Fruit fly (Drosophila melanogaster) whole organism, pupa: Measurements from ENCODE around the gene Pex12.
A peak's percentile ranks its signal among the peaks of the same experiment; 100 is the strongest.

ENCODE experiments used
- CG12605 ChIP-seq: fragments of 200-800 bp; sonication (Bioruptor generic); IDR thresholded peaks from 2 replicates; pipeline ENCODE4 v1.3.6; 2022; ENCODE audit warnings: missing biosample characterization, missing genetic modification characterization
- CG14655 ChIP-seq: fragments of 200-800 bp; sonication (Bioruptor generic); optimal IDR thresholded peaks from 3 replicates; lab custom pipeline; 2017; ENCODE audit warnings: mild to moderate bottlenecking, missing biosample characterization, missing genetic modification reagents, missing genetic modification characterization
- CG32121 ChIP-seq: fragments of 200-800 bp; sonication (Bioruptor generic); IDR thresholded peaks from 2 replicates; pipeline ENCODE4 v1.3.6; 2022; ENCODE audit warnings: missing biosample characterization, missing genetic modification characterization
- CG4496 ChIP-seq: fragments of 200-800 bp; sonication (Bioruptor generic); IDR thresholded peaks from 3 replicates; pipeline ENCODE4 v1.3.6; 2022; ENCODE audit warnings: missing biosample characterization, missing genetic modification characterization
- CG8159 ChIP-seq: fragments of 200-800 bp; sonication (Bioruptor generic); optimal IDR thresholded peaks from 3 replicates; lab custom pipeline; 2018; ENCODE audit warnings: missing biosample characterization, mild to moderate bottlenecking, missing genetic modification characterization, moderate library complexity
- D1 ChIP-seq: fragments of 200-800 bp; sonication (Bioruptor generic); optimal IDR thresholded peaks from 2 replicates; lab custom pipeline; 2018; ENCODE audit warnings: missing biosample characterization, mild to moderate bottlenecking, missing genetic modification characterization, moderate library complexity
- EcR ChIP-seq: fragments of 200-800 bp; sonication (Bioruptor generic); optimal IDR thresholded peaks from 3 replicates; lab custom pipeline; 2019; ENCODE audit warnings: missing biosample characterization, missing genetic modification characterization, mild to moderate bottlenecking, moderate library complexity, missing genetic modification reagents
- fd96Ca ChIP-seq: fragments of 200-800 bp; sonication (Bioruptor generic); IDR thresholded peaks from 3 replicates; pipeline ENCODE4 v1.3.6; 2022; ENCODE audit warnings: missing biosample characterization, missing genetic modification characterization
- gl ChIP-seq: fragments of 200-800 bp; sonication (Bioruptor generic); optimal IDR thresholded peaks from 2 replicates; lab custom pipeline; 2018; ENCODE audit warnings: missing biosample characterization, mild to moderate bottlenecking, missing genetic modification characterization
- rn ChIP-seq: fragments of 200-800 bp; sonication (Bioruptor generic); IDR thresholded peaks from 2 replicates; pipeline ENCODE4 v1.3.6; 2022; ENCODE audit warnings: missing biosample characterization, missing genetic modification characterization

DNA sequence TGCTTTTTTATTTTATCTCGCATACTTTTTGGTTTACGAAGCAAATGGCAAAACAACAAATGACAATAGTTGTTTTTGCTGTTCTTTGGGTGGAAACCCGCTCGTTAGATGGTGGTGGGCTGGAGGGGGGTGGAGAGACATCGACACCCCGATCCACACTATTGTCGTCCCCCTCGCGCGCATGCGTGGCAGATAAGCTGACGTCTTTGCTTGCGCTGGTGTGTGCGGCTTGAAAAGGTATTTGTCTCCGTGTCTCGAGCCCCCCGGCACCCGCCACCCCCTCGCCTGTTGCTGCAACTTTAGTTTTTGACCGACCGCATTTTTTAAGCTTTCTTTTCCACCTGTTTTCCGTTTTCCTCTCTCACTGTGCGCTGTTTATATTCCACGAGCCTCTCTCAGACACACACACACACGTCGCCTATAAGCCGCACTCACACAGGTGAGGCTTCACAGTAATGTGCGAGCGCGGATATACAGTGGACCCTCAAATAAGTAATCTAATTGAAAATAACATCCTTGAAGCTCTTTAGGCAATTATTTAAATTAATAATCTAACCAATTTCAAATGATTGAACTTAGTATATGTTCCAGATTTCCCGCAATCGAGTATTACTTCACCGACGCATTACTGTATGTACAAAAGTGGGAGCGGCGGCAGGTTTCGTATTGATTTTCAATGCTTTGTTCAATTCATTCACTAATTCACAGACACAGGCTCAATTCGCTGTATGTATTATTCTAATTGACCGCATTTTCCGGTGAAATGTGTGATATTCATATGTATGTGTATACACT, 51.4 kb downstream of the Pex12 start:
- TF ChIP-seq EcR (GFP tag; lab: Kevin White, UChicago) (peak; percentile 4), gl (tag; lab: Kevin White, UChicago) (peak; percentile 62), CG14655 (GFP tag; lab: Kevin White, UChicago) (peak; percentile 90), D1 (no peak), CG32121 (GFP tag; lab: Robert Waterston, UW) (peak; percentile 93), CG12605 (peak; percentile 93), CG4496 (GFP tag; lab: Robert Waterston, UW) (peak; percentile 97), rn (GFP tag; lab: Robert Waterston, UW) (peak; percentile 79), CG8159 (tag; lab: Kevin White, UChicago) (peak; percentile 85), fd96Ca (GFP tag; lab: Robert Waterston, UW) (peak; percentile 94)
